Worm (Caenorhabditis elegans) whole organism, L4 larva: ENCODE measurements around the gene W01C8.1.

Experiments
- F26F4.8 ChIP-seq: fragments of 200-800 bp; sonication (Bioruptor generic); conservative IDR thresholded peaks from 2 replicates; pipeline ENCODE4 v1.3.6; 2022; ENCODE audit warnings: missing genetic modification characterization, missing compliant biosample characterization
- F44E2.7 ChIP-seq: fragments of 200-800 bp; sonication (Bioruptor generic); IDR thresholded peaks from 2 replicates; pipeline ENCODE4 v2.1.2; 2022; ENCODE audit warnings: missing genetic modification characterization, missing compliant biosample characterization
- F49E8.2 ChIP-seq: sonication (generic microtip); optimal IDR thresholded peaks from 2 replicates; lab custom pipeline; 2016; ENCODE audit warnings: missing compliant biosample characterization, mild to moderate bottlenecking, missing genetic modification characterization, borderline replicate concordance
- R02D3.7 ChIP-seq: fragments of 150-350 bp; sonication (generic microtip); optimal IDR thresholded peaks from 3 replicates; lab custom pipeline; 2014; ENCODE audit warnings: missing biosample characterization, missing genetic modification characterization
- T26A8.4 ChIP-seq: fragments of 200-800 bp; sonication (Bioruptor generic); IDR thresholded peaks from 2 replicates; pipeline ENCODE4 v1.3.6; 2022; ENCODE audit warnings: missing genetic modification characterization, missing compliant biosample characterization
- Y105C5A.15 ChIP-seq: fragments of 200-800 bp; sonication (Bioruptor generic); IDR thresholded peaks from 2 replicates; pipeline ENCODE4 v1.3.6; 2022; ENCODE audit warnings: missing genetic modification characterization, missing compliant biosample characterization
- ama-1 ChIP-seq: fragments of 150-350 bp; optimal IDR thresholded peaks from 2 replicates; lab custom pipeline; 2014; ENCODE audit warnings: inconsistent platforms, mixed read lengths
- arid-1 ChIP-seq: fragments of 200-800 bp; sonication (Bioruptor generic); conservative IDR thresholded peaks from 2 replicates; pipeline ENCODE4 v1.3.6; 2022; ENCODE audit warnings: missing genetic modification reagents, missing genetic modification characterization, missing compliant biosample characterization
- attf-4 ChIP-seq: sonication (generic microtip); optimal IDR thresholded peaks from 3 replicates; lab custom pipeline; 2017; ENCODE audit warnings: missing biosample characterization, missing genetic modification characterization
- ceh-20 ChIP-seq: fragments of 200-800 bp; sonication (Bioruptor generic); IDR thresholded peaks from 2 replicates; pipeline ENCODE4 v1.3.6; 2022; ENCODE audit warnings: missing genetic modification reagents, missing genetic modification characterization, missing compliant biosample characterization
- ceh-62 ChIP-seq: sonication (generic microtip); optimal IDR thresholded peaks from 2 replicates; lab custom pipeline; 2017; ENCODE audit warnings: missing biosample characterization, missing genetic modification characterization
- cey-2 ChIP-seq: sonication (generic microtip); optimal IDR thresholded peaks from 3 replicates; lab custom pipeline; 2017; ENCODE audit warnings: missing genetic modification characterization, mild to moderate bottlenecking, missing compliant biosample characterization, antibody characterized with exemption, borderline replicate concordance; ENCODE audit not compliant: insufficient read depth
- dmd-6 ChIP-seq: fragments of 200-800 bp; sonication (Bioruptor generic); IDR thresholded peaks from 2 replicates; pipeline ENCODE4 v1.3.6; 2022; ENCODE audit warnings: missing genetic modification reagents, missing genetic modification characterization, missing compliant biosample characterization
- dmd-8 ChIP-seq: fragments of 200-800 bp; sonication (Bioruptor generic); IDR thresholded peaks from 2 replicates; pipeline ENCODE4 v1.3.6; 2022; ENCODE audit warnings: missing genetic modification characterization, missing compliant biosample characterization
- dpl-1 ChIP-seq: fragments of 150-350 bp; optimal IDR thresholded peaks from 2 replicates; lab custom pipeline; 2014; ENCODE audit warnings: missing biosample characterization, missing genetic modification reagents, missing genetic modification characterization
- egl-43 ChIP-seq: fragments of 200-800 bp; sonication (Bioruptor generic); IDR thresholded peaks from 2 replicates; pipeline ENCODE4 v1.3.6; 2022; ENCODE audit warnings: missing genetic modification reagents, missing genetic modification characterization, missing compliant biosample characterization
- fkh-10 ChIP-seq: fragments of 150-350 bp; optimal IDR thresholded peaks from 2 replicates; lab custom pipeline; 2014; ENCODE audit warnings: missing biosample characterization, missing genetic modification reagents, missing genetic modification characterization
- fos-1 ChIP-seq: fragments of 150-350 bp; optimal IDR thresholded peaks from 2 replicates; lab custom pipeline; 2014; ENCODE audit warnings: missing biosample characterization, missing genetic modification characterization
- gei-8 ChIP-seq: fragments of 200-800 bp; sonication (Bioruptor generic); optimal IDR thresholded peaks from 2 replicates; lab custom pipeline; 2018; ENCODE audit warnings: mild to moderate bottlenecking, missing genetic modification characterization, missing compliant biosample characterization
- hif-1 ChIP-seq, 2 experiments: sonication (generic microtip); optimal IDR thresholded peaks; 2 replicates each; lab custom pipeline; 2016 to 2017; ENCODE audit warnings: missing compliant biosample characterization in 2 of 2, missing genetic modification characterization in 2 of 2, missing genetic modification reagents in 2 of 2, missing genotype in 2 of 2, mild to moderate bottlenecking in 1 of 2
- hlh-11 ChIP-seq: fragments of 200-800 bp; sonication (Bioruptor generic); optimal IDR thresholded peaks from 2 replicates; lab custom pipeline; 2018; ENCODE audit warnings: mild to moderate bottlenecking, missing genetic modification characterization, missing compliant biosample characterization
- hlh-30 ChIP-seq: sonication (generic microtip); optimal IDR thresholded peaks from 2 replicates; lab custom pipeline; 2017; ENCODE audit warnings: antibody characterized with exemption, mild to moderate bottlenecking, missing genetic modification characterization, missing compliant biosample characterization; ENCODE audit not compliant: insufficient read depth
- lin-1 ChIP-seq: fragments of 200-800 bp; sonication (Bioruptor generic); IDR thresholded peaks from 2 replicates; pipeline ENCODE4 v1.3.6; 2022; ENCODE audit warnings: missing genetic modification reagents, missing genetic modification characterization, missing compliant biosample characterization
- lin-13 ChIP-seq: fragments of 150-350 bp; optimal IDR thresholded peaks from 2 replicates; lab custom pipeline; 2014; ENCODE audit warnings: missing biosample characterization, missing genetic modification reagents, missing genetic modification characterization
- lin-29 ChIP-seq: fragments of 200-800 bp; sonication (Bioruptor generic); IDR thresholded peaks from 2 replicates; pipeline ENCODE4 v1.3.6; 2022; ENCODE audit warnings: missing genetic modification reagents, missing genetic modification characterization, missing compliant biosample characterization
- lin-38 ChIP-seq: fragments of 200-800 bp; sonication (Bioruptor generic); IDR thresholded peaks from 2 replicates; pipeline ENCODE4 v1.3.6; 2022; ENCODE audit warnings: missing genetic modification reagents, missing genetic modification characterization, missing compliant biosample characterization
- lin-39 ChIP-seq: fragments of 150-350 bp; optimal IDR thresholded peaks from 2 replicates; lab custom pipeline; 2014; ENCODE audit warnings: missing biosample characterization, missing genetic modification reagents, missing genetic modification characterization
- madf-9 ChIP-seq: fragments of 200-800 bp; sonication (Bioruptor generic); conservative IDR thresholded peaks from 2 replicates; pipeline ENCODE4 v1.3.6; 2022; ENCODE audit warnings: missing genetic modification reagents, missing genetic modification characterization, missing compliant biosample characterization
- mdl-1 ChIP-seq, 2 experiments: fragments of 150-350 bp in 1 of 2; sonication (generic microtip) in 1 of 2; optimal IDR thresholded peaks; 2 replicates each; lab custom pipeline; 2014 to 2017; ENCODE audit warnings: missing biosample characterization in 2 of 2, missing genetic modification characterization in 2 of 2
- mdt-29 ChIP-seq: fragments of 200-800 bp; sonication (Bioruptor generic); IDR thresholded peaks from 2 replicates; pipeline ENCODE4 v1.3.6; 2022; ENCODE audit warnings: missing genetic modification reagents, missing genetic modification characterization, missing compliant biosample characterization
- mep-1 ChIP-seq: fragments of 150-350 bp; sonication (generic microtip); optimal IDR thresholded peaks from 3 replicates; lab custom pipeline; 2014; ENCODE audit warnings: missing biosample characterization, missing genetic modification characterization
- mxl-2 ChIP-seq: fragments of 200-800 bp; sonication (Bioruptor generic); conservative IDR thresholded peaks from 2 replicates; pipeline ENCODE4 v1.3.6; 2022; ENCODE audit warnings: missing genetic modification reagents, missing genetic modification characterization, missing compliant biosample characterization
- mxl-3 ChIP-seq: fragments of 200-800 bp; sonication (Bioruptor generic); optimal IDR thresholded peaks from 2 replicates; lab custom pipeline; 2018; ENCODE audit warnings: mild to moderate bottlenecking, missing genetic modification characterization, missing compliant biosample characterization
- nhr-11 ChIP-seq: fragments of 150-350 bp; optimal IDR thresholded peaks from 2 replicates; lab custom pipeline; 2014; ENCODE audit warnings: missing biosample characterization, missing genetic modification characterization
- nhr-25 ChIP-seq: sonication (generic microtip); optimal IDR thresholded peaks from 2 replicates; lab custom pipeline; 2017; ENCODE audit warnings: missing genetic modification characterization, mild to moderate bottlenecking, missing compliant biosample characterization, antibody characterized with exemption, moderate library complexity, borderline replicate concordance; ENCODE audit not compliant: insufficient read depth
- nhr-41 ChIP-seq: fragments of 200-800 bp; sonication (Bioruptor generic); IDR thresholded peaks from 2 replicates; pipeline ENCODE4 v1.3.6; 2022; ENCODE audit warnings: missing genetic modification reagents, missing genetic modification characterization, missing compliant biosample characterization
- nhr-42 ChIP-seq: fragments of 200-800 bp; sonication (Bioruptor generic); IDR thresholded peaks from 2 replicates; pipeline ENCODE4 v1.3.6; 2022; ENCODE audit warnings: missing genetic modification characterization, missing compliant biosample characterization
- nhr-6 ChIP-seq: fragments of 150-350 bp; optimal IDR thresholded peaks from 2 replicates; lab custom pipeline; 2014; ENCODE audit warnings: missing biosample characterization, missing genetic modification characterization
- nhr-76 ChIP-seq: fragments of 150-350 bp; optimal IDR thresholded peaks from 2 replicates; lab custom pipeline; 2014; ENCODE audit warnings: missing biosample characterization, missing genetic modification characterization
- nhr-77 ChIP-seq: fragments of 150-350 bp; optimal IDR thresholded peaks from 2 replicates; lab custom pipeline; 2014; ENCODE audit warnings: missing biosample characterization, missing genetic modification characterization
- pha-4 ChIP-seq, 2 experiments: fragments of 150-350 bp in 1 of 2; fragments of 200-800 bp in 1 of 2; sonication (Bioruptor generic) in 1 of 2; IDR thresholded peaks in 1 of 2; optimal IDR thresholded peaks in 1 of 2; 2 replicates each; pipeline versions ENCODE4 v1.3.6 to Lab custom; 2014 to 2022; ENCODE audit warnings: missing genetic modification characterization in 2 of 2, missing genetic modification reagents in 2 of 2, missing biosample characterization in 1 of 2, missing compliant biosample characterization in 1 of 2
- saeg-2 ChIP-seq: fragments of 200-800 bp; sonication (Bioruptor generic); IDR thresholded peaks from 2 replicates; pipeline ENCODE4 v1.3.6; 2022; ENCODE audit warnings: missing genetic modification reagents, missing genetic modification characterization, missing compliant biosample characterization
- sdz-12 ChIP-seq: fragments of 200-800 bp; sonication (Bioruptor generic); optimal IDR thresholded peaks from 2 replicates; lab custom pipeline; 2018; ENCODE audit warnings: mild to moderate bottlenecking, missing genetic modification characterization, missing compliant biosample characterization
- set-16 ChIP-seq: fragments of 200-800 bp; sonication (Bioruptor generic); IDR thresholded peaks from 2 replicates; pipeline ENCODE4 v1.3.6; 2022; ENCODE audit warnings: missing genetic modification reagents, missing genetic modification characterization, missing compliant biosample characterization
- skn-1 ChIP-seq: fragments of 150-350 bp; optimal IDR thresholded peaks from 2 replicates; lab custom pipeline; 2014; ENCODE audit warnings: missing biosample characterization, missing genetic modification characterization
- snpc-1.2 ChIP-seq: fragments of 200-800 bp; sonication (Bioruptor generic); IDR thresholded peaks from 2 replicates; pipeline ENCODE4 v1.3.6; 2022; ENCODE audit warnings: missing genetic modification reagents, missing genetic modification characterization, missing compliant biosample characterization
- spr-3 ChIP-seq: fragments of 200-800 bp; sonication (Bioruptor generic); optimal IDR thresholded peaks from 2 replicates; lab custom pipeline; 2018; ENCODE audit warnings: mild to moderate bottlenecking, missing genetic modification characterization, missing compliant biosample characterization
- zfp-3 ChIP-seq: fragments of 200-800 bp; sonication (Bioruptor generic); conservative IDR thresholded peaks from 2 replicates; pipeline ENCODE4 v1.3.6; 2022; ENCODE audit warnings: missing genetic modification reagents, missing genetic modification characterization, missing compliant biosample characterization
- zip-11 ChIP-seq: fragments of 200-800 bp; sonication (Bioruptor generic); IDR thresholded peaks from 2 replicates; pipeline ENCODE4 v1.3.6; 2022; ENCODE audit warnings: missing genetic modification characterization, missing compliant biosample characterization
- ztf-7 ChIP-seq: fragments of 150-350 bp; optimal IDR thresholded peaks from 2 replicates; lab custom pipeline; 2014; ENCODE audit warnings: missing biosample characterization, missing genetic modification characterization

Gene W01C8.1

ce11 chrX:5709205-5709604 is 17.0 kb downstream of the W01C8.1 start (continued):
- TF ChIP-seq lin-39 (tag; lab: Kevin White, UChicago) (no peak), mdt-29 (GFP tag; lab: Robert Waterston, UW) (peak; percentile 56; the same call in 1 of the 2 replicates), ama-1 (lab: Kevin White, UChicago) (no peak), spr-3 (no peak), nhr-6 (no peak), ceh-20 (GFP tag; lab: Robert Waterston, UW) (no peak), madf-9 (GFP tag; lab: Robert Waterston, UW) (peak; percentile 59; the same call in 1 of the 2 replicates), gei-8 (GFP tag; lab: Kevin White, UChicago) (no peak), cey-2 (tag; lab: Kevin White, UChicago) (no peak), hlh-30 (no peak), mdl-1 (tag; optimal IDR thresholded peaks at IDR 0.05; lab: Kevin White, UChicago) (no peak), lin-1 (GFP tag; lab: Robert Waterston, UW) (no peak), fos-1 (tag; lab: Kevin White, UChicago) (no peak), saeg-2 (GFP tag; lab: Robert Waterston, UW) (no peak), fkh-10 (GFP tag; lab: Kevin White, UChicago) (no peak), Y105C5A.15 (GFP tag; lab: Robert Waterston, UW) (0 out of 2 replicates have a peak, but pooled peaks have one; percentile 46), hif-1 (tag; optimal IDR thresholded peaks at IDR 0.05; lab: Kevin White, UChicago) (no peak), sdz-12 (GFP tag; lab: Kevin White, UChicago) (no peak), attf-4 (tag; lab: Kevin White, UChicago) (no peak), pha-4 (GFP tag; IDR thresholded peaks at IDR 0.05; lab: Robert Waterston, UW) (no peak), pha-4 (tag; optimal IDR thresholded peaks at IDR 0.05; lab: Kevin White, UChicago) (no peak), mxl-3 (GFP tag; lab: Kevin White, UChicago) (no peak), arid-1 (GFP tag; lab: Robert Waterston, UW) (no peak), R02D3.7 (tag; lab: Kevin White, UChicago) (no peak), nhr-77 (tag; lab: Kevin White, UChicago) (no peak), snpc-1.2 (GFP tag; lab: Robert Waterston, UW) (peak; percentile 67), nhr-41 (GFP tag; lab: Robert Waterston, UW) (no peak), F49E8.2 (no peak), mxl-2 (GFP tag; lab: Robert Waterston, UW) (no peak), lin-29 (GFP tag; lab: Robert Waterston, UW) (no peak), dpl-1 (GFP tag; lab: Kevin White, UChicago) (no peak), nhr-76 (tag; lab: Kevin White, UChicago) (no peak), egl-43 (no peak), lin-38 (peak; percentile 59), ceh-62 (tag; lab: Kevin White, UChicago) (no peak), dmd-6 (GFP tag; lab: Robert Waterston, UW) (0 out of 2 replicates have a peak, but pooled peaks have one; percentile 20), F44E2.7 (GFP tag; lab: Robert Waterston, UW) (0 out of 2 replicates have a peak, but pooled peaks have one; percentile 53), dmd-8 (GFP tag; lab: Robert Waterston, UW) (no peak), ztf-7 (tag; lab: Kevin White, UChicago) (no peak), T26A8.4 (GFP tag; lab: Robert Waterston, UW) (no peak), zip-11 (GFP tag; lab: Robert Waterston, UW) (no peak), nhr-42 (GFP tag; lab: Robert Waterston, UW) (no peak), mep-1 (no peak), hlh-11 (tag; lab: Kevin White, UChicago) (no peak), F26F4.8 (0 out of 2 replicates have a peak, but pooled peaks have one; percentile 62), nhr-11 (tag; lab: Kevin White, UChicago) (no peak), lin-13 (no peak), nhr-25 (tag; lab: Kevin White, UChicago) (no peak), zfp-3 (GFP tag; lab: Robert Waterston, UW) (no peak), skn-1 (no peak), set-16 (no peak)
